Fruit fly (Drosophila melanogaster) whole organism, embryonic: Measurements from ENCODE around the gene CG43116.
A peak's percentile ranks its signal among the peaks of the same experiment; 100 is the strongest.

Source experiments
- Ada2b ChIP-seq: fragments of 200-800 bp; sonication (Bioruptor generic); IDR thresholded peaks from 2 replicates; pipeline ENCODE4 v1.3.6; 2022; ENCODE audit warnings: missing biosample characterization, missing genetic modification characterization
- BtbVII ChIP-seq: fragments of 200-800 bp; sonication (Bioruptor generic); optimal IDR thresholded peaks from 3 replicates; lab custom pipeline; 2017; ENCODE audit warnings: missing biosample characterization, mild to moderate bottlenecking, missing genetic modification characterization
- CG10209 ChIP-seq: fragments of 200-800 bp; sonication (Bioruptor generic); optimal IDR thresholded peaks from 3 replicates; lab custom pipeline; 2017; ENCODE audit warnings: missing biosample characterization, mild to moderate bottlenecking, missing genetic modification characterization, missing genetic modification reagents
- CG11504 ChIP-seq: fragments of 200-800 bp; sonication (Bioruptor generic); optimal IDR thresholded peaks from 3 replicates; lab custom pipeline; 2019; ENCODE audit warnings: missing biosample characterization, mild to moderate bottlenecking, missing genetic modification characterization, moderate library complexity
- CG11696 ChIP-seq: fragments of 200-800 bp; sonication (Bioruptor generic); IDR thresholded peaks from 2 replicates; pipeline ENCODE4 v1.3.6; 2022; ENCODE audit warnings: missing biosample characterization, missing genetic modification characterization
- CG1233 ChIP-seq: fragments of 200-800 bp; sonication (Bioruptor generic); optimal IDR thresholded peaks from 4 replicates; lab custom pipeline; 2018; ENCODE audit warnings: missing biosample characterization, mild to moderate bottlenecking, missing genetic modification characterization
- CG13894 ChIP-seq: fragments of 200-800 bp; sonication (Bioruptor generic); optimal IDR thresholded peaks from 3 replicates; lab custom pipeline; 2018; ENCODE audit warnings: missing biosample characterization, mild to moderate bottlenecking, missing genetic modification characterization, moderate library complexity
- CG14014 ChIP-seq: fragments of 200-800 bp; sonication (Bioruptor generic); IDR thresholded peaks from 2 replicates; pipeline ENCODE4 v1.3.6; 2022; ENCODE audit warnings: missing biosample characterization, missing genetic modification characterization
- CG1529 ChIP-seq: fragments of 200-800 bp; sonication (Bioruptor generic); optimal IDR thresholded peaks from 3 replicates; lab custom pipeline; 2018; ENCODE audit warnings: missing biosample characterization, missing genetic modification characterization
- CG15601 ChIP-seq: fragments of 200-800 bp; sonication (Bioruptor generic); optimal IDR thresholded peaks from 3 replicates; lab custom pipeline; 2019; ENCODE audit warnings: missing biosample characterization, mild to moderate bottlenecking, missing genetic modification characterization, moderate library complexity
- CG1602 ChIP-seq: fragments of 200-800 bp; sonication (Bioruptor generic); optimal IDR thresholded peaks from 3 replicates; lab custom pipeline; 2016; ENCODE audit warnings: missing biosample characterization, missing genetic modification characterization
- CG17385 ChIP-seq: fragments of 200-800 bp; sonication (Bioruptor generic); optimal IDR thresholded peaks from 3 replicates; lab custom pipeline; 2018; ENCODE audit warnings: missing biosample characterization, mild to moderate bottlenecking, missing genetic modification characterization
- CG18599 ChIP-seq: fragments of 200-800 bp; sonication (Bioruptor generic); optimal IDR thresholded peaks from 3 replicates; lab custom pipeline; 2017; ENCODE audit warnings: missing biosample characterization, missing genetic modification characterization, mild to moderate bottlenecking, moderate library complexity, missing genetic modification reagents
- CG2120 ChIP-seq: fragments of 200-800 bp; sonication (Bioruptor generic); optimal IDR thresholded peaks from 3 replicates; lab custom pipeline; 2016; ENCODE audit warnings: missing biosample characterization, missing genetic modification characterization
- CG2712 ChIP-seq: fragments of 200-800 bp; optimal IDR thresholded peaks from 3 replicates; lab custom pipeline; 2019; ENCODE audit warnings: missing biosample characterization, mild to moderate bottlenecking, missing genetic modification characterization, moderate library complexity
- CG3065 ChIP-seq: fragments of 200-800 bp; sonication (Bioruptor generic); optimal IDR thresholded peaks from 2 replicates; lab custom pipeline; 2016; ENCODE audit warnings: missing biosample characterization, missing genetic modification characterization
- CG31365 ChIP-seq: fragments of 200-800 bp; sonication (Bioruptor generic); optimal IDR thresholded peaks from 2 replicates; lab custom pipeline; 2018; ENCODE audit warnings: missing biosample characterization, mild to moderate bottlenecking, missing genetic modification characterization
- CG32767 ChIP-seq: fragments of 200-800 bp; sonication (Bioruptor generic); IDR thresholded peaks from 2 replicates; pipeline ENCODE4 v1.3.6; 2022; ENCODE audit warnings: missing biosample characterization, missing genetic modification characterization
- CG3281 ChIP-seq: fragments of 200-800 bp; sonication (Bioruptor generic); optimal IDR thresholded peaks from 3 replicates; lab custom pipeline; 2017; ENCODE audit warnings: missing biosample characterization, mild to moderate bottlenecking, missing genetic modification characterization
- CG33557 ChIP-seq: fragments of 200-800 bp; sonication (Bioruptor generic); optimal IDR thresholded peaks from 2 replicates; lab custom pipeline; 2019; ENCODE audit warnings: missing biosample characterization, mild to moderate bottlenecking, missing genetic modification characterization, moderate library complexity
- CG3407 ChIP-seq: fragments of 200-800 bp; sonication (Bioruptor generic); optimal IDR thresholded peaks from 2 replicates; lab custom pipeline; 2018; ENCODE audit warnings: missing biosample characterization, mild to moderate bottlenecking, missing genetic modification characterization
- CG6689 ChIP-seq: fragments of 200-800 bp; sonication (Bioruptor generic); IDR thresholded peaks from 2 replicates; pipeline ENCODE4 v1.3.6; 2022; ENCODE audit warnings: missing biosample characterization, missing genetic modification characterization
- CG8089 ChIP-seq: fragments of 200-800 bp; sonication (Bioruptor generic); optimal IDR thresholded peaks from 3 replicates; lab custom pipeline; 2016; ENCODE audit warnings: missing biosample characterization, missing genetic modification characterization
- CG8281 ChIP-seq: fragments of 200-800 bp; sonication (Bioruptor generic); optimal IDR thresholded peaks from 2 replicates; lab custom pipeline; 2018; ENCODE audit warnings: missing biosample characterization, mild to moderate bottlenecking, missing genetic modification characterization, moderate library complexity
- CG8290 ChIP-seq, 3 experiments: fragments of 200-800 bp; sonication (Bioruptor generic); optimal IDR thresholded peaks; 2 replicates each; lab custom pipeline; 2016 to 2019; ENCODE audit warnings: missing biosample characterization in 3 of 3, missing genetic modification characterization in 3 of 3, mild to moderate bottlenecking in 2 of 3, moderate library complexity in 1 of 3
- CG8924 ChIP-seq: fragments of 200-800 bp; optimal IDR thresholded peaks from 3 replicates; lab custom pipeline; 2019; ENCODE audit warnings: missing biosample characterization, mild to moderate bottlenecking, missing genetic modification characterization, moderate library complexity
- Fer1 ChIP-seq: fragments of 200-800 bp; sonication (Bioruptor generic); optimal IDR thresholded peaks from 2 replicates; lab custom pipeline; 2017; ENCODE audit warnings: missing biosample characterization, mild to moderate bottlenecking, missing genetic modification characterization
- HLHmδ ChIP-seq: fragments of 200-800 bp; sonication (Bioruptor generic); optimal IDR thresholded peaks from 2 replicates; lab custom pipeline; 2018; ENCODE audit warnings: missing biosample characterization, mild to moderate bottlenecking, missing genetic modification characterization, moderate library complexity
- HmgZ ChIP-seq: fragments of 200-800 bp; sonication (Bioruptor generic); optimal IDR thresholded peaks from 2 replicates; lab custom pipeline; 2018; ENCODE audit warnings: missing biosample characterization, mild to moderate bottlenecking, missing genetic modification characterization
- Hr39 ChIP-seq: fragments of >200 bp; optimal IDR thresholded peaks from 2 replicates; lab custom pipeline; 2017
- Meics ChIP-seq: fragments of 200-800 bp; sonication (Bioruptor generic); optimal IDR thresholded peaks from 2 replicates; lab custom pipeline; 2017; ENCODE audit warnings: missing biosample characterization, mild to moderate bottlenecking, missing genetic modification characterization
- Ravus ChIP-seq: fragments of 200-800 bp; sonication (Bioruptor generic); IDR thresholded peaks from 2 replicates; pipeline ENCODE4 v1.3.6; 2022; ENCODE audit warnings: missing biosample characterization, missing genetic modification characterization
- Sox100B ChIP-seq: fragments of 200-800 bp; sonication (Bioruptor generic); optimal IDR thresholded peaks from 3 replicates; lab custom pipeline; 2018; ENCODE audit warnings: missing biosample characterization, mild to moderate bottlenecking, missing genetic modification characterization
- Xbp1 ChIP-seq: fragments of 200-800 bp; sonication (Bioruptor generic); optimal IDR thresholded peaks from 3 replicates; lab custom pipeline; 2016; ENCODE audit warnings: missing biosample characterization, mild to moderate bottlenecking, missing genetic modification characterization
- al ChIP-seq: fragments of 200-800 bp; sonication (Bioruptor generic); IDR thresholded peaks from 2 replicates; pipeline ENCODE4 v1.3.6; 2022; ENCODE audit warnings: missing biosample characterization, missing genetic modification characterization
- ash1 ChIP-seq: fragments of 200-800 bp; sonication (Bioruptor generic); optimal IDR thresholded peaks from 2 replicates; lab custom pipeline; 2018; ENCODE audit warnings: missing biosample characterization, mild to moderate bottlenecking, missing genetic modification characterization
- dmrt99B ChIP-seq: fragments of 200-800 bp; sonication (Bioruptor generic); optimal IDR thresholded peaks from 2 replicates; lab custom pipeline; 2018; ENCODE audit warnings: missing biosample characterization, mild to moderate bottlenecking, missing genetic modification characterization, moderate library complexity
- dpn ChIP-seq, 2 experiments: fragments of 200-800 bp; sonication (Bioruptor generic); optimal IDR thresholded peaks; 3 replicates each; lab custom pipeline; 2016; ENCODE audit warnings: missing biosample characterization in 2 of 2, missing genetic modification characterization in 2 of 2
- esg ChIP-seq: fragments of 200-800 bp; sonication (Bioruptor generic); conservative IDR thresholded peaks from 2 replicates; pipeline ENCODE4 v1.3.6; 2022; ENCODE audit warnings: missing biosample characterization, missing genetic modification characterization
- lilli ChIP-seq: fragments of 200-800 bp; sonication (Bioruptor generic); optimal IDR thresholded peaks from 3 replicates; lab custom pipeline; 2016; ENCODE audit warnings: missing biosample characterization, missing genetic modification characterization
- oc ChIP-seq: fragments of 200-800 bp; sonication (Bioruptor generic); optimal IDR thresholded peaks from 2 replicates; lab custom pipeline; 2018; ENCODE audit warnings: missing biosample characterization, mild to moderate bottlenecking, missing genetic modification characterization, moderate library complexity
- pb ChIP-seq: fragments of 200-800 bp; sonication (Bioruptor generic); optimal IDR thresholded peaks from 3 replicates; lab custom pipeline; 2016; ENCODE audit warnings: missing biosample characterization, missing genetic modification characterization
- pnt ChIP-seq: fragments of 200-800 bp; sonication (Bioruptor generic); optimal IDR thresholded peaks from 3 replicates; lab custom pipeline; 2016; ENCODE audit warnings: missing biosample characterization, missing genetic modification characterization
- psq ChIP-seq: fragments of 200-800 bp; sonication (Bioruptor generic); optimal IDR thresholded peaks from 2 replicates; lab custom pipeline; 2017; ENCODE audit warnings: missing biosample characterization, missing genetic modification characterization
- pzg ChIP-seq: fragments of 200-800 bp; sonication (Bioruptor generic); optimal IDR thresholded peaks from 3 replicates; lab custom pipeline; 2018; ENCODE audit warnings: missing biosample characterization, mild to moderate bottlenecking, missing genetic modification characterization, moderate library complexity
- salm ChIP-seq: fragments of 200-800 bp; sonication (Bioruptor generic); optimal IDR thresholded peaks from 2 replicates; lab custom pipeline; 2018; ENCODE audit warnings: missing biosample characterization, mild to moderate bottlenecking, missing genetic modification characterization
- sc ChIP-seq, 3 experiments: fragments of >200 bp in 2 of 3; fragments of 200-800 bp in 1 of 3; sonication (Bioruptor generic) in 1 of 3; optimal IDR thresholded peaks; 2 replicates in 2 of 3; 3 replicates in 1 of 3; lab custom pipeline; 2017; ENCODE audit warnings: mild to moderate bottlenecking in 1 of 3, missing biosample characterization in 1 of 3, missing genetic modification characterization in 1 of 3, missing genetic modification reagents in 1 of 3
- sug ChIP-seq: fragments of 200-800 bp; optimal IDR thresholded peaks from 2 replicates; lab custom pipeline; 2019; ENCODE audit warnings: missing biosample characterization, mild to moderate bottlenecking, missing genetic modification characterization, moderate library complexity
- usp ChIP-seq: fragments of >200 bp; optimal IDR thresholded peaks from 2 replicates; lab custom pipeline; 2017; ENCODE audit warnings: missing biosample characterization, missing genetic modification characterization

Gene CG43116

DNA sequence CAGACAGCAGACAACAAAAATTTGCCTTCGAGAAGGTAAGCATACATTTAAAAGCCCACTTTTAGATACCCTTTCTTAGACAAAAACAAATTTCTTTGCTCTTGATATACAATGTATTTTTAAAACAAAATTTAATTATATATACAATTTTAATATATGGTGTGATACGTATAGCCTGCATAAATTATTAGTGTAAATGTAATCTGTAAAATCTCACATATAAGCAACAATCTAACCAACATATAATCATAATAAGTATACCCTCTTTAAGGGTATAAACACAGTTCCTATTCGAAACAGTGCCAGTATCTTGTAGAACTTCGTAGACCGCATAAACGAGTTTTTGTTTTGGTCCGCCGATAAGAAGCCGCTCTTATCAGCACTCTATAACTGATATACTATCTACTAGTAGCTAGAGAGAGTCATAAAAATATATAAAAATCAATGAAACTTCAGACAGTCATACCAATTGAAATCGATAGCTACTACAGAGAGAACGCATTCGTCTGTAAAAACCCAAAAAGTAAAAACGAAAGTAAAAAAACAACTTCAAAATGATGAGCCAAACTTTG lies 17.6 kb upstream of the CG43116 start, which contains the start of gene Kaz-m1 (continued):
- peak; percentile 46 for TF ChIP-seq CG10209 (GFP tag; lab: Kevin White, UChicago)
- peak; percentile 43 for TF ChIP-seq BtbVII (GFP tag; lab: Kevin White, UChicago)
- no peak for TF ChIP-seq Hr39 (lab: Kevin White, UChicago)
- TF ChIP-seq CG1233 (GFP tag; lab: Kevin White, UChicago) = peak; percentile 16
- TF ChIP-seq usp = no peak
- no peak for TF ChIP-seq CG8290 (GFP tag; optimal IDR thresholded peaks at IDR 0.05; lab: Kevin White, UChicago)
- TF ChIP-seq CG8290 (tag; optimal IDR thresholded peaks at IDR 0.05; lab: Kevin White, UChicago) = no peak
- no peak for TF ChIP-seq ash1 (GFP tag; lab: Kevin White, UChicago)
- peak; percentile 38; the same call in 1 of the 2 replicates for TF ChIP-seq CG32767 (GFP tag; lab: Robert Waterston, UW)
- TF ChIP-seq CG1602 = peak; percentile 2
- no peak for TF ChIP-seq CG3065 (GFP tag; lab: Kevin White, UChicago)
- peak; percentile 57 for TF ChIP-seq sug (tag; lab: Kevin White, UChicago)
- no peak for TF ChIP-seq pzg
- TF ChIP-seq CG3281 (GFP tag; lab: Kevin White, UChicago) = peak; percentile 31
- TF ChIP-seq CG11696 = no peak
- TF ChIP-seq HLHmδ (GFP tag; lab: Kevin White, UChicago) = no peak
- peak; percentile 20 for TF ChIP-seq Xbp1 (GFP tag; lab: Kevin White, UChicago)
- peak in 1 of 2 experiments; percentile 31 for TF ChIP-seq dpn (GFP tag; optimal IDR thresholded peaks at IDR 0.05; lab: Kevin White, UChicago)
- no peak for TF ChIP-seq pb (GFP tag; lab: Kevin White, UChicago)
- TF ChIP-seq CG2120 (GFP tag; lab: Kevin White, UChicago) = peak; percentile 38
- no peak for TF ChIP-seq psq
- TF ChIP-seq CG14014 (GFP tag; lab: Robert Waterston, UW) = peak; percentile 35; the same call in 1 of the 2 replicates
- TF ChIP-seq CG8281 (tag; lab: Kevin White, UChicago) = peak; percentile 39
- TF ChIP-seq CG13894 (tag; lab: Kevin White, UChicago) = peak; percentile 21
- peak; percentile 72 for TF ChIP-seq CG11504 (tag; lab: Kevin White, UChicago)
- TF ChIP-seq CG31365 = no peak
- TF ChIP-seq CG18599 (GFP tag; lab: Kevin White, UChicago) = peak; percentile 54
- peak; percentile 46 for TF ChIP-seq CG17385 (GFP tag; lab: Kevin White, UChicago)
- TF ChIP-seq CG1529 (GFP tag; lab: Kevin White, UChicago) = peak; percentile 33
- peak; percentile 62 for TF ChIP-seq Meics
- TF ChIP-seq al (GFP tag; lab: Robert Waterston, UW) = peak; percentile 32; the same call in 1 of the 2 replicates
- peak; percentile 72 for TF ChIP-seq CG33557 (GFP tag; lab: Kevin White, UChicago)
- TF ChIP-seq Sox100B (GFP tag; lab: Kevin White, UChicago) = peak; percentile 44
- TF ChIP-seq pnt = no peak
- TF ChIP-seq Ada2b (GFP tag; lab: Robert Waterston, UW) = no peak
- TF ChIP-seq oc = peak; percentile 17
- TF ChIP-seq dmrt99B (tag; lab: Kevin White, UChicago) = peak; percentile 58
- no peak for TF ChIP-seq sc (optimal IDR thresholded peaks at IDR 0.05; lab: Kevin White, UChicago)
- peak; percentile 6 for TF ChIP-seq sc (GFP tag; optimal IDR thresholded peaks at IDR 0.05; lab: Kevin White, UChicago)
- TF ChIP-seq CG3407 (GFP tag; lab: Kevin White, UChicago) = peak; percentile 14
- peak; percentile 9 for TF ChIP-seq salm (tag; lab: Kevin White, UChicago)
- TF ChIP-seq Ravus (GFP tag; lab: Robert Waterston, UW) = no peak
- no peak for TF ChIP-seq lilli (GFP tag; lab: Kevin White, UChicago)
- peak; percentile 70 for TF ChIP-seq CG8924 (tag; lab: Kevin White, UChicago)
- TF ChIP-seq HmgZ (tag; lab: Kevin White, UChicago) = peak; percentile 39
- peak; percentile 40 for TF ChIP-seq CG15601 (tag; lab: Kevin White, UChicago)
- peak; percentile 81 for TF ChIP-seq CG2712
- peak; percentile 29 for TF ChIP-seq Fer1 (GFP tag; lab: Kevin White, UChicago)
- no peak for TF ChIP-seq esg
- no peak for TF ChIP-seq CG8089
- 0 out of 2 replicates have a peak, but pooled peaks have one; percentile 37 for TF ChIP-seq CG6689 (GFP tag; lab: Robert Waterston, UW)
